Worm (Caenorhabditis elegans): ENCODE results near the gene unc-115.

unc-115 gene

DNA sequence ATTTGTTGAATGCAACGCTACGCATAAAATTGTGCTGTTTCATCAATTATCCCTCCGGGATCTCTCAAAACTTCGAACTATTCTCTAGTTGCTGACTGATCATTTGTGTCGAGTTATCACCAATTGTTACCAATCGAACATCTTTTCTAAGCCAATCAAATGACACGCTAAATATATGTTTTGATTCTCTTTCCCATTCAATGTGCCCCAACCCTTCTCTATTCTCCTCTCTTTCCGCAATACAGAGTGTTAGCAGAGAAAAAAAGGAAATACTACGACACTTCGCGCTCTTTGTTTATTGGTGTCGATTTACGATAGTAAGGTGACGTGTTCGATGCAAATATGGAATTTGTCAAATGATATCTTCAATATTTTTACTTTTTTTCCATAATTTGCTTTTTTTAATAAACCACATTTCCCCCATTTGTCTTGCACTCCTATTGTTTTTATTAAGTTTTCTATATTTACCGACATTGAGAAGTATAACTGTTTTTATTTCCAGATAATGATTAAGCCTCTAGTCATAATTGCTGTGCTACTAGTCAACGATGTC, 50.6 kb downstream of the unc-115 start, which contains the start of gene nucb-1 (continued):
- no peak for TF ChIP-seq odd-2 (tag; optimal IDR thresholded peaks at IDR 0.05)
- TF ChIP-seq madf-2 (tag; optimal IDR thresholded peaks at IDR 0.05): peak; percentile 39
- TF ChIP-seq F13H6.1 (tag; optimal IDR thresholded peaks at IDR 0.05): no peak
- no peak for TF ChIP-seq npax-4 (tag; optimal IDR thresholded peaks at IDR 0.05)
- peak; percentile 33 for TF ChIP-seq sdc-2 (tag; optimal IDR thresholded peaks at IDR 0.05)
- TF ChIP-seq ceh-9 (tag; optimal IDR thresholded peaks at IDR 0.05): no peak
- no peak for TF ChIP-seq T23F11.4 (GFP tag; optimal IDR thresholded peaks at IDR 0.05)

ce11 chrX:10199202-10199601, 52.5 kb downstream of the unc-115 start:
- TF ChIP-seq F13H6.1 (tag; optimal IDR thresholded peaks at IDR 0.05): no peak
